Fruit fly (Drosophila melanogaster): ENCODE measurements around the gene CG7565.

DNA sequence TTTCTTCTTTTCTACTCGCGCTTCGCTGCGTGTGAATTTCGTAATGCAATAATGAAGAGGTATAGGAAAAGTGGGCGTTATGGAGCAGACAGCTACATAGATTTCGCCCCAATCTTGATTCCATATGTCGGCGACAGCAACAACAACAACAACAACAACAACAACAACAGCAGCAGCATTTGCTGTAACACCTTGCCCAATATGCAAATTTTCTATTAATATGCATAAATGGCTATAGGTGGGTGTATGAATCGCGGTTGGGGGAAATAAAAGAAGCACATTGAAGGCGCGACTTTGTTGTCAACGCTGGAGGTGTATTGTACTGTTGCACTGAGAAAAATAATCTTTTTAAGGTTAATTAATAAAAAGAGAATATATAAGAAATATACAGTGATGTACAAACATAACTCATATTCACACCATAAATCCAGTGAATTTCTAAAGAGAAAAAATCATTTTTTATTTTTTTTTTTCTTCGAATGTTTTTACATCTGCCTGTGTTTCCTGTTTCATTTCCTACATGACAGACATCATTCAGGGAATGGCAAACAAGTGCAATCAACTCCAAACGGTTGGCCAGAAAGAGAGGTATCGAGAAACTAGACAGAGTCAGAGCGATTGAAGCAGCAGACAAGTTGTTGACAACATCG lies 50.0 kb downstream of the CG7565 start:
- TF ChIP-seq D1 (tag; optimal IDR thresholded peaks at IDR 0.05) (no peak), CG12605 (GFP tag; IDR thresholded peaks at IDR 0.05) (peak; percentile 46; the same call in 1 of the 2 replicates), CG9948 (tag; optimal IDR thresholded peaks at IDR 0.05) (peak; percentile 40), CG10348 (GFP tag; IDR thresholded peaks at IDR 0.05) (no peak), CG8159 (tag; optimal IDR thresholded peaks at IDR 0.05) (peak; percentile 57), CG34367 (tag; optimal IDR thresholded peaks at IDR 0.05) (no peak), Ets98B (GFP tag; IDR thresholded peaks at IDR 0.05) (0 out of 2 replicates have a peak, but pooled peaks have one; percentile 18), Pif1A (GFP tag; optimal IDR thresholded peaks at IDR 0.05) (peak; percentile 28), rn (GFP tag; IDR thresholded peaks at IDR 0.05) (peak; percentile 7; the same call in 1 of the 2 replicates)

Measured in whole organism, pupa.